Fruit fly (Drosophila melanogaster) S2 (cell line): ENCODE data around the gene capu.

Experiments used
- CG8478 ChIP-seq: fragments of >200 bp; optimal IDR thresholded peaks from 2 replicates; lab custom pipeline; 2018
- CTCF ChIP-seq, 2 experiments: fragments of >200 bp; optimal IDR thresholded peaks; 2 replicates each; lab custom pipeline; 2018

dm6 chr2L:3882172-3882571 lies 20.5 kb downstream of the capu start:
- TF ChIP-seq CG8478 (lab: Kevin White, UChicago): no peak
- TF ChIP-seq CTCF (optimal IDR thresholded peaks at IDR 0.05; lab: Kevin White, UChicago): no peak
